Fruit fly (Drosophila melanogaster) whole organism, embryonic: Measurements from ENCODE around the gene CG11768.
A peak's percentile ranks its signal among the peaks of the same experiment; 100 is the strongest.

Experiments used
- B-H2 ChIP-seq: fragments of 200-800 bp; sonication (Bioruptor generic); optimal IDR thresholded peaks from 2 replicates; lab custom pipeline; 2018; ENCODE audit warnings: missing biosample characterization, mild to moderate bottlenecking, missing genetic modification characterization
- Bteb2 ChIP-seq: fragments of 200-800 bp; sonication (Bioruptor generic); optimal IDR thresholded peaks from 2 replicates; lab custom pipeline; 2016; ENCODE audit warnings: missing biosample characterization, missing genetic modification characterization
- CG10366 ChIP-seq: fragments of 200-800 bp; sonication (Bioruptor generic); IDR thresholded peaks from 2 replicates; pipeline ENCODE4 v1.3.6; 2022; ENCODE audit warnings: missing biosample characterization, missing genetic modification characterization
- CG10654 ChIP-seq: fragments of 200-800 bp; sonication (Bioruptor generic); optimal IDR thresholded peaks from 2 replicates; lab custom pipeline; 2016; ENCODE audit warnings: missing biosample characterization, missing genetic modification characterization
- CG11456 ChIP-seq: fragments of 200-800 bp; sonication (Bioruptor generic); IDR thresholded peaks from 3 replicates; pipeline ENCODE4 v1.3.6; 2022; ENCODE audit warnings: missing biosample characterization, missing genetic modification characterization
- CG12071 ChIP-seq: fragments of 200-800 bp; sonication (Bioruptor generic); optimal IDR thresholded peaks from 3 replicates; lab custom pipeline; 2018; ENCODE audit warnings: missing biosample characterization, mild to moderate bottlenecking, missing genetic modification characterization
- CG1233 ChIP-seq: fragments of 200-800 bp; sonication (Bioruptor generic); optimal IDR thresholded peaks from 4 replicates; lab custom pipeline; 2018; ENCODE audit warnings: missing biosample characterization, mild to moderate bottlenecking, missing genetic modification characterization
- CG12391 ChIP-seq: fragments of 200-800 bp; sonication (Bioruptor generic); optimal IDR thresholded peaks from 3 replicates; lab custom pipeline; 2018; ENCODE audit warnings: missing biosample characterization, mild to moderate bottlenecking, missing genetic modification characterization, moderate library complexity
- CG12744 ChIP-seq: fragments of 200-800 bp; sonication (Bioruptor generic); optimal IDR thresholded peaks from 2 replicates; lab custom pipeline; 2016; ENCODE audit warnings: missing biosample characterization, missing genetic modification characterization
- CG13424 ChIP-seq: fragments of 200-800 bp; sonication (Bioruptor generic); optimal IDR thresholded peaks from 2 replicates; lab custom pipeline; 2019; ENCODE audit warnings: missing biosample characterization, mild to moderate bottlenecking, missing genetic modification characterization, moderate library complexity
- CG16815 ChIP-seq: fragments of 200-800 bp; sonication (Bioruptor generic); optimal IDR thresholded peaks from 3 replicates; lab custom pipeline; 2017; ENCODE audit warnings: missing biosample characterization, mild to moderate bottlenecking, missing genetic modification characterization
- CG3281 ChIP-seq: fragments of 200-800 bp; sonication (Bioruptor generic); optimal IDR thresholded peaks from 3 replicates; lab custom pipeline; 2017; ENCODE audit warnings: missing biosample characterization, mild to moderate bottlenecking, missing genetic modification characterization
- CG3847 ChIP-seq: fragments of 200-800 bp; sonication (Bioruptor generic); IDR thresholded peaks from 2 replicates; pipeline ENCODE4 v1.3.6; 2022; ENCODE audit warnings: missing biosample characterization, missing genetic modification characterization
- CG4282 ChIP-seq: fragments of 200-800 bp; sonication (Bioruptor generic); optimal IDR thresholded peaks from 2 replicates; lab custom pipeline; 2016; ENCODE audit warnings: missing biosample characterization, missing genetic modification characterization
- CG4404 ChIP-seq: fragments of 200-800 bp; sonication (Bioruptor generic); IDR thresholded peaks from 2 replicates; pipeline ENCODE4 v1.3.6; 2022; ENCODE audit warnings: missing biosample characterization, missing genetic modification characterization
- CG4424 ChIP-seq: fragments of 200-800 bp; sonication (Bioruptor generic); optimal IDR thresholded peaks from 3 replicates; lab custom pipeline; 2016; ENCODE audit warnings: missing biosample characterization, missing genetic modification characterization
- CG4730 ChIP-seq: fragments of 200-800 bp; sonication (Bioruptor generic); IDR thresholded peaks from 2 replicates; pipeline ENCODE4 v1.3.6; 2022; ENCODE audit warnings: missing biosample characterization, missing genetic modification characterization
- CG4854 ChIP-seq: fragments of 200-800 bp; sonication (Bioruptor generic); optimal IDR thresholded peaks from 2 replicates; lab custom pipeline; 2016; ENCODE audit warnings: missing biosample characterization, missing genetic modification characterization, inconsistent platforms
- CG5180 ChIP-seq: fragments of 200-800 bp; sonication (Bioruptor generic); optimal IDR thresholded peaks from 3 replicates; lab custom pipeline; 2017; ENCODE audit warnings: missing biosample characterization, missing genetic modification characterization, mild to moderate bottlenecking, moderate library complexity, missing genetic modification reagents
- CG7357 ChIP-seq: fragments of 200-800 bp; sonication (Bioruptor generic); IDR thresholded peaks from 3 replicates; pipeline ENCODE4 v1.3.6; 2022; ENCODE audit warnings: missing biosample characterization, missing genetic modification characterization
- CG8281 ChIP-seq: fragments of 200-800 bp; sonication (Bioruptor generic); optimal IDR thresholded peaks from 2 replicates; lab custom pipeline; 2018; ENCODE audit warnings: missing biosample characterization, mild to moderate bottlenecking, missing genetic modification characterization, moderate library complexity
- CG9817 ChIP-seq: fragments of 200-800 bp; sonication (Bioruptor generic); optimal IDR thresholded peaks from 2 replicates; lab custom pipeline; 2018; ENCODE audit warnings: missing biosample characterization, mild to moderate bottlenecking, missing genetic modification characterization, moderate library complexity
- D19A ChIP-seq: fragments of 200-800 bp; optimal IDR thresholded peaks from 3 replicates; lab custom pipeline; 2019; ENCODE audit warnings: missing biosample characterization, mild to moderate bottlenecking, missing genetic modification characterization, moderate library complexity
- Dip3 ChIP-seq: fragments of 200-800 bp; sonication (Bioruptor generic); optimal IDR thresholded peaks from 3 replicates; lab custom pipeline; 2016; ENCODE audit warnings: missing biosample characterization, missing genetic modification characterization
- E2f2 ChIP-seq: fragments of 200-800 bp; sonication (Bioruptor generic); IDR thresholded peaks from 2 replicates; pipeline ENCODE4 v1.3.6; 2022; ENCODE audit warnings: missing biosample characterization, missing genetic modification characterization
- H15 ChIP-seq: fragments of 200-800 bp; sonication (Bioruptor generic); IDR thresholded peaks from 3 replicates; pipeline ENCODE4 v1.3.6; 2022; ENCODE audit warnings: missing biosample characterization, missing genetic modification characterization
- Med ChIP-seq: fragments of 200-800 bp; sonication (Bioruptor generic); peaks from one replicate; lab custom pipeline; 2016; ENCODE audit warnings: missing biosample characterization, missing genetic modification characterization, mild to moderate bottlenecking, inconsistent platforms, moderate library complexity
- Pdp1 ChIP-seq, 2 experiments: fragments of 200-800 bp; sonication (Bioruptor generic); optimal IDR thresholded peaks; 3 replicates each; lab custom pipeline; 2016; ENCODE audit warnings: missing biosample characterization in 2 of 2, missing genetic modification characterization in 2 of 2, mild to moderate bottlenecking in 1 of 2, moderate library complexity in 1 of 2
- Ravus ChIP-seq: fragments of 200-800 bp; sonication (Bioruptor generic); IDR thresholded peaks from 2 replicates; pipeline ENCODE4 v1.3.6; 2022; ENCODE audit warnings: missing biosample characterization, missing genetic modification characterization
- Rfx ChIP-seq: fragments of 200-800 bp; sonication (Bioruptor generic); IDR thresholded peaks from 2 replicates; pipeline ENCODE4 v1.3.6; 2022; ENCODE audit warnings: missing biosample characterization, missing genetic modification characterization
- Ssrp ChIP-seq: fragments of 200-800 bp; sonication (Bioruptor generic); optimal IDR thresholded peaks from 2 replicates; lab custom pipeline; 2018; ENCODE audit warnings: missing biosample characterization, mild to moderate bottlenecking, missing genetic modification characterization, moderate library complexity
- Trl ChIP-seq, 3 experiments: fragments of >200 bp in 2 of 3; fragments of 200-800 bp in 1 of 3; sonication (Bioruptor generic) in 1 of 3; optimal IDR thresholded peaks; 2 replicates in 1 of 3; 3 replicates in 2 of 3; lab custom pipeline; 2016 to 2017; ENCODE audit warnings: missing biosample characterization in 1 of 3, missing genetic modification characterization in 1 of 3
- bcd ChIP-seq: fragments of 200-800 bp; sonication (Bioruptor generic); optimal IDR thresholded peaks from 2 replicates; lab custom pipeline; 2017; ENCODE audit warnings: missing biosample characterization, mild to moderate bottlenecking, missing genetic modification characterization
- ci ChIP-seq: fragments of 200-800 bp; sonication (Bioruptor generic); IDR thresholded peaks from 3 replicates; pipeline ENCODE4 v1.3.6; 2022; ENCODE audit warnings: missing biosample characterization, missing genetic modification characterization
- ems ChIP-seq: fragments of 200-800 bp; sonication (Bioruptor generic); optimal IDR thresholded peaks from 3 replicates; lab custom pipeline; 2016; ENCODE audit warnings: missing biosample characterization, missing genetic modification characterization
- esg ChIP-seq: fragments of 200-800 bp; sonication (Bioruptor generic); conservative IDR thresholded peaks from 2 replicates; pipeline ENCODE4 v1.3.6; 2022; ENCODE audit warnings: missing biosample characterization, missing genetic modification characterization
- exex ChIP-seq: fragments of 200-800 bp; sonication (Bioruptor generic); optimal IDR thresholded peaks from 4 replicates; lab custom pipeline; 2018; ENCODE audit warnings: missing biosample characterization, mild to moderate bottlenecking, missing genetic modification characterization, moderate library complexity
- fu2 ChIP-seq: fragments of 200-800 bp; sonication (Bioruptor generic); optimal IDR thresholded peaks from 2 replicates; lab custom pipeline; 2016; ENCODE audit warnings: missing biosample characterization, missing genetic modification characterization
- gcm ChIP-seq: fragments of 200-800 bp; sonication (Bioruptor generic); optimal IDR thresholded peaks from 2 replicates; lab custom pipeline; 2019; ENCODE audit warnings: missing biosample characterization, mild to moderate bottlenecking, missing genetic modification characterization, moderate library complexity
- gsb ChIP-seq: fragments of 200-800 bp; sonication (Bioruptor generic); IDR thresholded peaks from 2 replicates; pipeline ENCODE4 v1.3.6; 2022; ENCODE audit warnings: missing biosample characterization, missing genetic modification characterization
- hkb ChIP-seq, 2 experiments: fragments of 200-800 bp in 1 of 2; fragments of >200 bp in 1 of 2; sonication (Bioruptor generic) in 1 of 2; IDR thresholded peaks in 1 of 2; optimal IDR thresholded peaks in 1 of 2; 2 replicates each; pipeline versions ENCODE4 v1.3.6 to Lab custom; 2017 to 2022; ENCODE audit warnings: missing biosample characterization in 1 of 2, missing genetic modification characterization in 1 of 2
- ken ChIP-seq: fragments of 200-800 bp; sonication (Bioruptor generic); IDR thresholded peaks from 3 replicates; pipeline ENCODE4 v1.3.6; 2022; ENCODE audit warnings: missing biosample characterization, missing genetic modification characterization
- mam ChIP-seq: fragments of 200-800 bp; sonication (Bioruptor generic); optimal IDR thresholded peaks from 3 replicates; lab custom pipeline; 2016; ENCODE audit warnings: missing biosample characterization, missing genetic modification characterization
- otp ChIP-seq: fragments of 200-800 bp; sonication (Bioruptor generic); IDR thresholded peaks from 3 replicates; pipeline ENCODE4, ENCODE4 v1.3.6; 2022; ENCODE audit warnings: missing biosample characterization, missing genetic modification characterization
- pan ChIP-seq, 4 experiments: fragments of >200 bp in 3 of 4; fragments of 200-800 bp in 1 of 4; sonication (Bioruptor generic) in 1 of 4; optimal IDR thresholded peaks in 3 of 4; IDR thresholded peaks in 1 of 4; 2 replicates each; pipeline versions ENCODE4 v1.3.6 to Lab custom; 2017 to 2022; ENCODE audit warnings: missing biosample characterization in 2 of 4, missing genetic modification characterization in 2 of 4, mixed read lengths in 1 of 4
- pho ChIP-seq: fragments of 200-800 bp; sonication (Bioruptor generic); optimal IDR thresholded peaks from 2 replicates; lab custom pipeline; 2016; ENCODE audit warnings: missing biosample characterization, missing genetic modification characterization
- seq ChIP-seq: fragments of 200-800 bp; sonication (Bioruptor generic); IDR thresholded peaks from 2 replicates; pipeline ENCODE4 v1.3.6; 2022; ENCODE audit warnings: missing biosample characterization, missing genetic modification characterization
- ttk ChIP-seq: fragments of 200-800 bp; sonication (Bioruptor generic); IDR thresholded peaks from 2 replicates; pipeline ENCODE4 v2.1.2; 2022; ENCODE audit warnings: missing biosample characterization, missing genetic modification characterization
- zfh1 ChIP-seq: fragments of 200-800 bp; sonication (Bioruptor generic); IDR thresholded peaks from 3 replicates; pipeline ENCODE4 v1.3.6; 2022; ENCODE audit warnings: missing biosample characterization, missing genetic modification characterization

CG11768 gene

DNA sequence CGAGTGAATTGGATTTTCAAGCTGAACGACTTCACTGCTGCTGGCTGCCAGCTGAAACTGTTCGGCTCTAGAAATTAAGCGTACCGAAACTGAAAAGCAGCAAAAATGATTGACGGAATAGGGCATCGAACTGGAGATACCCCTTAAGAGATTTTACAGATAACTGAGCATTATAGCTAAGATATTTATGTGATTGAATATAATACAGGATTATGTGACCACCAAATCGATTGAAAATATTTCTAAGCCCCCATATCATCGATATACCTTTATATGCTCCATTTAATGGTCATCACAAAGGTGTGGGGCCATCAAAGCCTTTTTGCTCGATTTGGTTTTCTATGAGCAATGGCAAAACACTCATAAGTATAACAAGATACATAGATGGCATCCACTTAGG, 16.8 kb upstream of the CG11768 start (continued):
- TF ChIP-seq pan (optimal IDR thresholded peaks at IDR 0.05; lab: Kevin White, UChicago): no peak
- TF ChIP-seq pan (GFP tag; optimal IDR thresholded peaks at IDR 0.05 in 1 of 2, IDR thresholded peaks at IDR 0.05 in 1 of 2): peak in 1 of 2 experiments; percentile 80
- peak; percentile 84 for TF ChIP-seq Rfx (GFP tag; lab: Robert Waterston, UW)
- peak; percentile 27; the same call in 1 of the 2 replicates for TF ChIP-seq ttk
- TF ChIP-seq Bteb2 (GFP tag; lab: Kevin White, UChicago): no peak
- TF ChIP-seq fu2 (GFP tag; lab: Kevin White, UChicago): peak; percentile 10
- TF ChIP-seq CG4854 (GFP tag; lab: Kevin White, UChicago): no peak
- peak; percentile 52 for TF ChIP-seq mam (GFP tag; lab: Kevin White, UChicago)
- TF ChIP-seq B-H2 (GFP tag; lab: Kevin White, UChicago): no peak
- TF ChIP-seq CG1233 (GFP tag; lab: Kevin White, UChicago): peak; percentile 11
- peak; percentile 31; the same call in 1 of the 2 replicates for TF ChIP-seq seq
- TF ChIP-seq Ravus (GFP tag; lab: Robert Waterston, UW): 0 out of 2 replicates have a peak, but pooled peaks have one; percentile 2
- TF ChIP-seq Ssrp: peak; percentile 30
- no peak for TF ChIP-seq CG10654 (GFP tag; lab: Kevin White, UChicago)
- peak; percentile 36; the same call in 1 of the 3 replicates for TF ChIP-seq otp
- TF ChIP-seq CG16815 (GFP tag; lab: Kevin White, UChicago): peak; percentile 38
- peak; percentile 39; the same call in 1 of the 2 replicates for TF ChIP-seq CG3847 (GFP tag; lab: Robert Waterston, UW)
- TF ChIP-seq CG5180: no peak
- TF ChIP-seq CG3281 (GFP tag; lab: Kevin White, UChicago): no peak
- peak; percentile 24; the same call in 1 of the 2 replicates for TF ChIP-seq CG10366
- TF ChIP-seq exex (tag; lab: Kevin White, UChicago): no peak
- peak; percentile 37; the same call in 1 of the 2 replicates for TF ChIP-seq CG4730 (GFP tag; lab: Robert Waterston, UW)
- peak; percentile 70; the same call in 1 of the 3 replicates for TF ChIP-seq CG11456 (GFP tag; lab: Robert Waterston, UW)
- TF ChIP-seq Med (GFP tag; lab: Kevin White, UChicago): no peak
- peak; percentile 49 for TF ChIP-seq CG12071 (GFP tag; lab: Kevin White, UChicago)
- peak; percentile 31; the same call in 1 of the 2 replicates for TF ChIP-seq E2f2
- TF ChIP-seq ken (GFP tag; lab: Robert Waterston, UW): peak; percentile 27; the same call in 1 of the 3 replicates
- no peak for TF ChIP-seq CG8281
- TF ChIP-seq Pdp1 (GFP tag; optimal IDR thresholded peaks at IDR 0.05; lab: Kevin White, UChicago): peak in 1 of 2 experiments; percentile 53
- peak; percentile 58 for TF ChIP-seq esg (GFP tag; lab: Robert Waterston, UW)
- TF ChIP-seq ems (GFP tag; lab: Kevin White, UChicago): peak; percentile 1
- no peak for TF ChIP-seq hkb (optimal IDR thresholded peaks at IDR 0.05; lab: Kevin White, UChicago)
- peak; percentile 48; the same call in 1 of the 2 replicates for TF ChIP-seq hkb (GFP tag; IDR thresholded peaks at IDR 0.05; lab: Robert Waterston, UW)
- TF ChIP-seq Dip3 (GFP tag; lab: Kevin White, UChicago): peak; percentile 43
- no peak for TF ChIP-seq Trl (optimal IDR thresholded peaks at IDR 0.05; lab: Kevin White, UChicago)
- TF ChIP-seq Trl (GFP tag; optimal IDR thresholded peaks at IDR 0.05; lab: Kevin White, UChicago): peak; percentile 24
- no peak for TF ChIP-seq CG4282 (GFP tag; lab: Kevin White, UChicago)
- TF ChIP-seq pho (GFP tag; lab: Kevin White, UChicago): peak; percentile 39
- peak; percentile 54; the same call in 1 of the 3 replicates for TF ChIP-seq H15 (GFP tag; lab: Robert Waterston, UW)
- TF ChIP-seq CG7357 (GFP tag; lab: Robert Waterston, UW): 0 out of 3 replicates have a peak, but pooled peaks have one; percentile 44
- no peak for TF ChIP-seq gsb (GFP tag; lab: Robert Waterston, UW)
- TF ChIP-seq CG13424 (tag; lab: Kevin White, UChicago): peak; percentile 58
- 0 out of 2 replicates have a peak, but pooled peaks have one; percentile 18 for TF ChIP-seq CG4404 (GFP tag; lab: Robert Waterston, UW)
- TF ChIP-seq gcm: no peak
- TF ChIP-seq CG4424 (GFP tag; lab: Kevin White, UChicago): no peak
- TF ChIP-seq D19A (tag; lab: Kevin White, UChicago): no peak
- TF ChIP-seq CG9817 (tag; lab: Kevin White, UChicago): peak; percentile 56
- TF ChIP-seq zfh1 (GFP tag; lab: Robert Waterston, UW): peak; percentile 63; the same call in 2 of the 3 replicates
- TF ChIP-seq CG12391 (tag; lab: Kevin White, UChicago): no peak
- TF ChIP-seq bcd (GFP tag; lab: Kevin White, UChicago): peak; percentile 38
- peak; percentile 77 for TF ChIP-seq ci
- no peak for TF ChIP-seq CG12744
